Fruit fly (Drosophila melanogaster) whole organism, embryonic: ENCODE data around the gene PIG-B.
A peak's percentile ranks its signal among the peaks of the same experiment; 100 is the strongest.

Experiments used
- CG10209 ChIP-seq: fragments of 200-800 bp; sonication (Bioruptor generic); optimal IDR thresholded peaks from 3 replicates; lab custom pipeline; 2017; ENCODE audit warnings: missing biosample characterization, mild to moderate bottlenecking, missing genetic modification characterization, missing genetic modification reagents
- CG11398 ChIP-seq: fragments of 200-800 bp; sonication (Bioruptor generic); optimal IDR thresholded peaks from 2 replicates; lab custom pipeline; 2016; ENCODE audit warnings: missing biosample characterization, missing genetic modification characterization
- CG11504 ChIP-seq: fragments of 200-800 bp; sonication (Bioruptor generic); optimal IDR thresholded peaks from 3 replicates; lab custom pipeline; 2019; ENCODE audit warnings: missing biosample characterization, mild to moderate bottlenecking, missing genetic modification characterization, moderate library complexity
- CG12391 ChIP-seq: fragments of 200-800 bp; sonication (Bioruptor generic); optimal IDR thresholded peaks from 3 replicates; lab custom pipeline; 2018; ENCODE audit warnings: missing biosample characterization, mild to moderate bottlenecking, missing genetic modification characterization, moderate library complexity
- CG13123 ChIP-seq: fragments of 200-800 bp; sonication (Bioruptor generic); optimal IDR thresholded peaks from 2 replicates; lab custom pipeline; 2016; ENCODE audit warnings: missing biosample characterization, missing genetic modification characterization
- CG13296 ChIP-seq: fragments of 200-800 bp; sonication (Bioruptor generic); optimal IDR thresholded peaks from 3 replicates; lab custom pipeline; 2018; ENCODE audit warnings: missing biosample characterization, mild to moderate bottlenecking, missing genetic modification characterization
- CG13424 ChIP-seq: fragments of 200-800 bp; sonication (Bioruptor generic); optimal IDR thresholded peaks from 2 replicates; lab custom pipeline; 2019; ENCODE audit warnings: missing biosample characterization, mild to moderate bottlenecking, missing genetic modification characterization, moderate library complexity
- CG15269 ChIP-seq: fragments of 200-800 bp; sonication (Bioruptor generic); optimal IDR thresholded peaks from 2 replicates; lab custom pipeline; 2018; ENCODE audit warnings: missing biosample characterization, mild to moderate bottlenecking, missing genetic modification characterization, moderate library complexity
- CG15514 ChIP-seq: fragments of 200-800 bp; sonication (Bioruptor generic); optimal IDR thresholded peaks from 3 replicates; lab custom pipeline; 2017; ENCODE audit warnings: missing biosample characterization, missing genetic modification characterization, mild to moderate bottlenecking, moderate library complexity, missing genetic modification reagents
- CG1602 ChIP-seq: fragments of 200-800 bp; sonication (Bioruptor generic); optimal IDR thresholded peaks from 3 replicates; lab custom pipeline; 2016; ENCODE audit warnings: missing biosample characterization, missing genetic modification characterization
- CG17328 ChIP-seq: fragments of 200-800 bp; sonication (Bioruptor generic); IDR thresholded peaks from 2 replicates; pipeline ENCODE4 v1.3.6; 2022; ENCODE audit warnings: missing biosample characterization, missing genetic modification characterization
- CG17361 ChIP-seq: fragments of 200-800 bp; sonication (Bioruptor generic); IDR thresholded peaks from 3 replicates; pipeline ENCODE4 v1.3.6; 2022; ENCODE audit warnings: missing biosample characterization, missing genetic modification characterization
- CG2202 ChIP-seq: fragments of 200-800 bp; sonication (Bioruptor generic); optimal IDR thresholded peaks from 2 replicates; lab custom pipeline; 2018; ENCODE audit warnings: missing biosample characterization, mild to moderate bottlenecking, missing genetic modification characterization
- CG3065 ChIP-seq: fragments of 200-800 bp; sonication (Bioruptor generic); optimal IDR thresholded peaks from 2 replicates; lab custom pipeline; 2016; ENCODE audit warnings: missing biosample characterization, missing genetic modification characterization
- CG5953 ChIP-seq: fragments of 200-800 bp; sonication (Bioruptor generic); IDR thresholded peaks from 2 replicates; pipeline ENCODE4 v1.3.6; 2022; ENCODE audit warnings: missing biosample characterization, missing genetic modification characterization
- CG7987 ChIP-seq: fragments of 200-800 bp; sonication (Bioruptor generic); optimal IDR thresholded peaks from 2 replicates; lab custom pipeline; 2018; ENCODE audit warnings: missing biosample characterization, mild to moderate bottlenecking, missing genetic modification characterization, moderate library complexity
- CG9876 ChIP-seq: fragments of 200-800 bp; sonication (Bioruptor generic); optimal IDR thresholded peaks from 2 replicates; lab custom pipeline; 2016; ENCODE audit warnings: missing biosample characterization, missing genetic modification characterization
- D19A ChIP-seq: fragments of 200-800 bp; optimal IDR thresholded peaks from 3 replicates; lab custom pipeline; 2019; ENCODE audit warnings: missing biosample characterization, mild to moderate bottlenecking, missing genetic modification characterization, moderate library complexity
- Doc3 ChIP-seq: fragments of 200-800 bp; sonication (Bioruptor generic); IDR thresholded peaks from 3 replicates; pipeline ENCODE4 v1.3.6; 2022; ENCODE audit warnings: missing biosample characterization, missing genetic modification characterization; ENCODE audit not compliant: partially characterized antibody
- Drgx ChIP-seq: fragments of 200-800 bp; sonication (Bioruptor generic); IDR thresholded peaks from 2 replicates; pipeline ENCODE4 v1.3.6; 2022; ENCODE audit warnings: missing biosample characterization, missing genetic modification characterization
- Fer1 ChIP-seq: fragments of 200-800 bp; sonication (Bioruptor generic); optimal IDR thresholded peaks from 2 replicates; lab custom pipeline; 2017; ENCODE audit warnings: missing biosample characterization, mild to moderate bottlenecking, missing genetic modification characterization
- Fer2 ChIP-seq: fragments of 200-800 bp; sonication (Bioruptor generic); optimal IDR thresholded peaks from 2 replicates; lab custom pipeline; 2018; ENCODE audit warnings: missing biosample characterization, mild to moderate bottlenecking, missing genetic modification characterization, moderate library complexity
- Hr3 ChIP-seq: fragments of 200-800 bp; sonication (Bioruptor generic); optimal IDR thresholded peaks from 3 replicates; lab custom pipeline; 2016; ENCODE audit warnings: missing biosample characterization, missing genetic modification characterization
- Lhr ChIP-seq: fragments of 200-800 bp; sonication (Bioruptor generic); optimal IDR thresholded peaks from 3 replicates; lab custom pipeline; 2017; ENCODE audit warnings: mild to moderate bottlenecking, missing biosample characterization, missing genetic modification reagents, missing genetic modification characterization
- Lpt ChIP-seq: fragments of >200 bp; optimal IDR thresholded peaks from 2 replicates; lab custom pipeline; 2018; ENCODE audit warnings: missing biosample characterization, missing genetic modification characterization
- NK7.1 ChIP-seq: fragments of 200-800 bp; sonication (Bioruptor generic); optimal IDR thresholded peaks from 3 replicates; lab custom pipeline; 2016; ENCODE audit warnings: missing biosample characterization, missing genetic modification characterization
- Nf-YC ChIP-seq: fragments of 200-800 bp; optimal IDR thresholded peaks from 3 replicates; lab custom pipeline; 2019; ENCODE audit warnings: missing biosample characterization, mild to moderate bottlenecking, missing genetic modification characterization, moderate library complexity
- PHDP ChIP-seq: fragments of 200-800 bp; sonication (Bioruptor generic); optimal IDR thresholded peaks from 3 replicates; lab custom pipeline; 2018; ENCODE audit warnings: missing biosample characterization, mild to moderate bottlenecking, missing genetic modification characterization, moderate library complexity
- Rfx ChIP-seq: fragments of 200-800 bp; sonication (Bioruptor generic); IDR thresholded peaks from 2 replicates; pipeline ENCODE4 v1.3.6; 2022; ENCODE audit warnings: missing biosample characterization, missing genetic modification characterization
- Sox100B ChIP-seq: fragments of 200-800 bp; sonication (Bioruptor generic); optimal IDR thresholded peaks from 3 replicates; lab custom pipeline; 2018; ENCODE audit warnings: missing biosample characterization, mild to moderate bottlenecking, missing genetic modification characterization
- Sox102F ChIP-seq: fragments of 200-800 bp; sonication (Bioruptor generic); optimal IDR thresholded peaks from 2 replicates; lab custom pipeline; 2018; ENCODE audit warnings: missing biosample characterization, mild to moderate bottlenecking, missing genetic modification characterization, moderate library complexity
- Ssrp ChIP-seq: fragments of 200-800 bp; sonication (Bioruptor generic); optimal IDR thresholded peaks from 2 replicates; lab custom pipeline; 2018; ENCODE audit warnings: missing biosample characterization, mild to moderate bottlenecking, missing genetic modification characterization, moderate library complexity
- btn ChIP-seq: fragments of 200-800 bp; sonication (Bioruptor generic); optimal IDR thresholded peaks from 2 replicates; lab custom pipeline; 2016; ENCODE audit warnings: missing biosample characterization, missing genetic modification characterization
- chm ChIP-seq: fragments of 200-800 bp; sonication (Bioruptor generic); IDR thresholded peaks from 2 replicates; pipeline ENCODE4 v1.3.6; 2022; ENCODE audit warnings: missing biosample characterization, missing genetic modification characterization
- dysf ChIP-seq: fragments of 200-800 bp; sonication (Bioruptor generic); IDR thresholded peaks from 3 replicates; pipeline ENCODE4 v1.3.6; 2022; ENCODE audit warnings: missing biosample characterization, missing genetic modification characterization
- fu2 ChIP-seq: fragments of 200-800 bp; sonication (Bioruptor generic); optimal IDR thresholded peaks from 2 replicates; lab custom pipeline; 2016; ENCODE audit warnings: missing biosample characterization, missing genetic modification characterization
- gem ChIP-seq: fragments of 200-800 bp; sonication (Bioruptor generic); optimal IDR thresholded peaks from 2 replicates; lab custom pipeline; 2019; ENCODE audit warnings: missing biosample characterization, mild to moderate bottlenecking, missing genetic modification characterization, moderate library complexity
- grau ChIP-seq: fragments of 200-800 bp; optimal IDR thresholded peaks from 3 replicates; lab custom pipeline; 2019; ENCODE audit warnings: missing biosample characterization, mild to moderate bottlenecking, missing genetic modification characterization, moderate library complexity
- jigr1 ChIP-seq: fragments of 200-800 bp; sonication (Bioruptor generic); IDR thresholded peaks from 3 replicates; pipeline ENCODE4 v1.3.6; 2022; ENCODE audit warnings: missing biosample characterization, missing genetic modification characterization
- nerfin-2 ChIP-seq: fragments of 200-800 bp; sonication (Bioruptor generic); IDR thresholded peaks from 2 replicates; pipeline ENCODE4 v1.3.6; 2022; ENCODE audit warnings: missing biosample characterization, missing genetic modification characterization; ENCODE audit not compliant: partially characterized antibody
- prd ChIP-seq, 3 experiments: fragments of >200 bp in 2 of 3; fragments of 200-800 bp in 1 of 3; sonication (Bioruptor generic) in 1 of 3; optimal IDR thresholded peaks in 2 of 3; IDR thresholded peaks in 1 of 3; 2 replicates in 2 of 3; 3 replicates in 1 of 3; pipeline versions ENCODE4 v1.3.6 to Lab custom; 2017 to 2022; ENCODE audit warnings: missing biosample characterization in 1 of 3, missing genetic modification characterization in 1 of 3
- ranshi ChIP-seq: fragments of 200-800 bp; sonication (Bioruptor generic); IDR thresholded peaks from 2 replicates; pipeline ENCODE4 v1.3.6; 2022; ENCODE audit warnings: missing biosample characterization, missing genetic modification characterization
- row ChIP-seq: fragments of 200-800 bp; sonication (Bioruptor generic); IDR thresholded peaks from 3 replicates; pipeline ENCODE4 v1.3.6; 2022; ENCODE audit warnings: missing biosample characterization, missing genetic modification characterization
- sc ChIP-seq, 3 experiments: fragments of >200 bp in 2 of 3; fragments of 200-800 bp in 1 of 3; sonication (Bioruptor generic) in 1 of 3; optimal IDR thresholded peaks; 2 replicates in 2 of 3; 3 replicates in 1 of 3; lab custom pipeline; 2017; ENCODE audit warnings: mild to moderate bottlenecking in 1 of 3, missing biosample characterization in 1 of 3, missing genetic modification characterization in 1 of 3, missing genetic modification reagents in 1 of 3
- seq ChIP-seq: fragments of 200-800 bp; sonication (Bioruptor generic); IDR thresholded peaks from 2 replicates; pipeline ENCODE4 v1.3.6; 2022; ENCODE audit warnings: missing biosample characterization, missing genetic modification characterization
- sima ChIP-seq: fragments of 200-800 bp; sonication (Bioruptor generic); optimal IDR thresholded peaks from 2 replicates; lab custom pipeline; 2016; ENCODE audit warnings: missing biosample characterization, missing genetic modification characterization

The PIG-B gene

DNA sequence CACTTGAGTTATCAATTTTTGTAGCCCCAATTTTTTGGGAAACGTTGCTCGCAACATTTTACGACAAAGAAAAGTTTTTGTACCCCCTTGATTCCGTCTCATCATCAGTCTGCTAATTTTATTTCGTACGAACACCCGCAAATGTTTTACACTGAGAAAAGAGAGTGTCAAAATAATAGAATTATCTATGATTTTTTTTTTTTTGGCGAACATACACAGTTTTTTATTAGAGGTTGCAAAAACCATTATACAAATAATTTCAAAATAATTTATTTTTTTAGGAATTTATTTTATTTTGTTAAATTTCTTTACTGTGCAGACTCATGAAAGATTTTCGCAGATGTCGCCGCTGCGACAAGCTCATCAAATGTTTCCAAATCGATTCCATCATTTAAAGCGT is 12.6 kb upstream of the PIG-B start (continued):
- TF ChIP-seq ranshi (GFP tag; lab: Robert Waterston, UW) = 0 out of 2 replicates have a peak, but pooled peaks have one; percentile 25
- peak; percentile 42 for TF ChIP-seq Sox102F (GFP tag; lab: Kevin White, UChicago)
- peak; percentile 3 for TF ChIP-seq Ssrp (tag; lab: Kevin White, UChicago)
- peak; percentile 20 for TF ChIP-seq CG13424 (tag; lab: Kevin White, UChicago)
- 0 out of 3 replicates have a peak, but pooled peaks have one; percentile 11 for TF ChIP-seq CG17361 (GFP tag; lab: Robert Waterston, UW)
- TF ChIP-seq sima = no peak
- TF ChIP-seq row (GFP tag; lab: Robert Waterston, UW) = peak; percentile 30; the same call in 1 of the 3 replicates
- peak; percentile 7 for TF ChIP-seq Hr3 (GFP tag; lab: Kevin White, UChicago)
- peak; percentile 29 for TF ChIP-seq PHDP (tag; lab: Kevin White, UChicago)
- TF ChIP-seq CG12391 (tag; lab: Kevin White, UChicago) = peak; percentile 14
- TF ChIP-seq sc (optimal IDR thresholded peaks at IDR 0.05; lab: Kevin White, UChicago) = no peak
- no peak for TF ChIP-seq sc (GFP tag; optimal IDR thresholded peaks at IDR 0.05; lab: Kevin White, UChicago)
- TF ChIP-seq jigr1 (GFP tag; lab: Robert Waterston, UW) = no peak
- peak; percentile 41; the same call in 1 of the 2 replicates for TF ChIP-seq CG17328 (GFP tag; lab: Robert Waterston, UW)
- TF ChIP-seq Rfx (GFP tag; lab: Robert Waterston, UW) = peak; percentile 15; the same call in 1 of the 2 replicates
- no peak for TF ChIP-seq CG5953
- peak; percentile 51 for TF ChIP-seq gem
- TF ChIP-seq Fer1 (GFP tag; lab: Kevin White, UChicago) = peak; percentile 33
- no peak for TF ChIP-seq CG1602 (GFP tag; lab: Kevin White, UChicago)
- TF ChIP-seq grau (tag; lab: Kevin White, UChicago) = peak; percentile 11
- no peak for TF ChIP-seq prd (optimal IDR thresholded peaks at IDR 0.05; lab: Kevin White, UChicago)
- TF ChIP-seq prd (GFP tag; IDR thresholded peaks at IDR 0.05; lab: Robert Waterston, UW) = 0 out of 3 replicates have a peak, but pooled peaks have one; percentile 25
- no peak for TF ChIP-seq Doc3
- TF ChIP-seq D19A (tag; lab: Kevin White, UChicago) = peak; percentile 27
- peak; percentile 44 for TF ChIP-seq CG11504 (tag; lab: Kevin White, UChicago)
- TF ChIP-seq CG15269 (tag; lab: Kevin White, UChicago) = peak; percentile 28

DNA sequence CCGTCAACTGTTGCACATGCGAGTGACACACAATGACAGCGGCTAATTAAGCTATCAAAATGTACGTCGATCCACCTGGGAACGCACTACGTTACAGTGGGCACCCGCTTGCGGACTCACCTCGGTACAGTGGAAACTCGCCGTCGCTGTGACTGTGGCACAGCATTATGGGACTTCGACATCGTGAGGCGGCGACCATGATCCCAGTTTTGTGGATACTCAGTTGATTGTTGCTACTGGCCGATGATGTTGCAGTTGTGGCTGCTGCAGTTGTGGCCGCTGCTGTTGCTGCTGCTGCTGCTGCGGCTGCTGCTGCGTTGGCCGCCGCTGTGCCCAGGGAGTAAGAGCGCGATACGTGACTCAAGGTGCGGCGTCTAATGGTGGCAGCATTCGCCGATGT is 11.3 kb upstream of the PIG-B start:
- TF ChIP-seq grau (tag; lab: Kevin White, UChicago) = peak; percentile 16
- TF ChIP-seq Fer2 (tag; lab: Kevin White, UChicago) = no peak
- peak; percentile 9; the same call in 1 of the 3 replicates for TF ChIP-seq row (GFP tag; lab: Robert Waterston, UW)
- TF ChIP-seq Drgx (GFP tag; lab: Robert Waterston, UW) = peak; percentile 47; the same call in 1 of the 2 replicates
- TF ChIP-seq, all 482 proteins: peak for 3

DNA sequence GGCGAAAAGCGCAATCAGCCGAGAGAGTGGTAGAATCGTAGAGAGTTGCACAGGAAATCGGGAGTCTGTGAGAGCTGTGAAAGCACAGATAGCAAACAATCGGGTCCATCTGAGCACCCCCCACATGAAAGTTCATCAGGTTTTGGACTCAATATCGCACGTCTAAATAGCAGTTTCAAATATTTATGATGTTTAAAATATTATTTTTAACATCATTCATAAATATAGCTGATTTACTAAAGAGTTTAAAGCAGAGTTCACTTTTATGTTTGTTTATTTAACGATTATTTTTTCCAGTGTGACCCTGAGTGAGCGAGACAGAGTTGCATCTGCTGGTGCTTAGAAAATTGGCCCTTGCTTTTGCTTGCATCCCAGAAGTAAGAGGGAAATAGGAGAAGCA is 9.7 kb upstream of the PIG-B start:
- TF ChIP-seq CG13296 (GFP tag; lab: Kevin White, UChicago) (peak; percentile 12), btn (GFP tag; lab: Kevin White, UChicago) (no peak), Lhr (GFP tag; lab: Kevin White, UChicago) (no peak), CG13123 (no peak), CG17328 (GFP tag; lab: Robert Waterston, UW) (no peak), Rfx (GFP tag; lab: Robert Waterston, UW) (0 out of 2 replicates have a peak, but pooled peaks have one; percentile 13), CG15514 (GFP tag; lab: Kevin White, UChicago) (peak; percentile 1), CG7987 (GFP tag; lab: Kevin White, UChicago) (no peak), CG2202 (tag; lab: Kevin White, UChicago) (no peak), Nf-YC (tag; lab: Kevin White, UChicago) (no peak), NK7.1 (GFP tag; lab: Kevin White, UChicago) (no peak), Sox100B (GFP tag; lab: Kevin White, UChicago) (no peak), dysf (peak; percentile 42; the same call in 1 of the 3 replicates), nerfin-2 (GFP tag; lab: Robert Waterston, UW) (no peak), CG11398 (GFP tag; lab: Kevin White, UChicago) (no peak), CG3065 (GFP tag; lab: Kevin White, UChicago) (no peak), Fer1 (GFP tag; lab: Kevin White, UChicago) (peak; percentile 62), CG10209 (no peak), seq (GFP tag; lab: Robert Waterston, UW) (no peak), chm (GFP tag; lab: Robert Waterston, UW) (no peak), Lpt (GFP tag; lab: Kevin White, UChicago) (no peak), fu2 (GFP tag; lab: Kevin White, UChicago) (no peak), CG9876 (GFP tag; lab: Kevin White, UChicago) (no peak)
